Worm (Caenorhabditis elegans): Measurements from ENCODE around the gene C18A11.2.

DNA sequence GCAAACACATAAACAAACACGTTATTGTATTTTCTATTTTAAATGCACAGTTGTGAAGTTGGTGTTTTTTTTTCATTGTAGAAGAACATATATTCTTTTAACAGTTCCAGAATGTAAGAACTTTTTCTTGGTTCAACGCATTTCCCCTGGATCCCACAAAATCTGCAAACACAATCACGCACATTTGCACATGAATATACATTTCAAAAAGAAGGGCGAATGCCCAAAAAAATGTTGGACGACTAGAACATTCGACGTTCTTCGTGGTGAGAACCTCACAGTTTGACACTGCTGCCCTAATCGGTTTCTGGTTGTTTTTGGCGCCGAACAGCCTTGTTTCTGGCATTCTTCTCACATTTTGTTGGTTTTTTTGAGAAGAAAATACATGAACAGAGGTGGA, 42.2 kb downstream of the C18A11.2 start:
- TF ChIP-seq nfyb-1 (GFP tag; IDR thresholded peaks at IDR 0.05) (no peak), attf-5 (GFP tag; optimal IDR thresholded peaks at IDR 0.05) (no peak), F37B4.10 (GFP tag; IDR thresholded peaks at IDR 0.05) (no peak), ets-4 (GFP tag; optimal IDR thresholded peaks at IDR 0.05) (no peak)

All from whole organism, young adult.